Fruit fly (Drosophila melanogaster): Measurements from ENCODE around the gene CG3638.

Gene CG3638

DNA sequence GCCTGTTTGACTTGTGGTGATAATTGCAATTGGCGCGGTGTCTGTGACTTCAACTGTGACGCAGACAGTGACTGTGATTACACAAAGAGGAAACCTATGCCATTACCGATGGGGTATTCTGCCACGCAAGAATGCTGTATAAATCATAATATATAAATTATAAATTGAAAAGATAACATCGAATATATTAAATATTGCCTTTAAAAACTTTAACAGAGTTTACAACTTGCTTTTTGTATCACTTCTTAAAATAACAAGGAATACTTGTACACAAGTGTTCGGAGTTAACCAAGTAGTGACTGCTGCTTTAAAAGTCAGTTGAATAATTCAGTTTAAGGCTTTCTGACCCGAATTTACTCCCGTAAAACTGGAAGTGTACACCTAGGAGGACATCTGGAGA lies 56.6 kb downstream of the CG3638 start, which contains the start of gene CG11379:
CG11379 (plus strand) TSS at position 301 of the 400 bp plus-strand sequence.
- TF ChIP-seq noc (tag; optimal IDR thresholded peaks at IDR 0.05): no peak

DNA sequence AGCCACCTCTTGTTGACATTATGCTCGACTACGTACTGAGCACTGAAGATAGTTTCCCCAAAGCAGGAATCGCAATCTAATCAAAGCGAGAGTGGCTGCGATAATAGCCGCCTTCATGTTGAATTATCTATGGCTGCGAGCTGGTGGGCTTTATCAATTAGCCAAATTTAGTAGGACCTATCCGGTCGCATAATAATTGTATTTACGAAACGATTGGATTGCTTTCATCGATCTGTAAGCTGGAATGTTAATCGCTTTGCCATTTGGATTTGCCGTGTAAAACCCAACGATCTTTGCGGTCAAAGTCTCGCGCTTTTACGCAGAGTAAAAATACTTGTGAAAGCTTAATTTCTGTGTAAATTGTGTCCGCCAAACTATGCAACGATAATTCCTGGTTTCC lies 60.5 kb downstream of the CG3638 start, which contains the start of gene CG11384:
CG11384 (minus strand) TSS at position 43 of the 400 bp plus-strand sequence.
- TF ChIP-seq noc (tag; optimal IDR thresholded peaks at IDR 0.05): no peak

- TF ChIP-seq noc (tag; optimal IDR thresholded peaks at IDR 0.05): no peak
Observed at dm6 chrX:1173564-1173963, 62.9 kb downstream of the CG3638 start.

DNA sequence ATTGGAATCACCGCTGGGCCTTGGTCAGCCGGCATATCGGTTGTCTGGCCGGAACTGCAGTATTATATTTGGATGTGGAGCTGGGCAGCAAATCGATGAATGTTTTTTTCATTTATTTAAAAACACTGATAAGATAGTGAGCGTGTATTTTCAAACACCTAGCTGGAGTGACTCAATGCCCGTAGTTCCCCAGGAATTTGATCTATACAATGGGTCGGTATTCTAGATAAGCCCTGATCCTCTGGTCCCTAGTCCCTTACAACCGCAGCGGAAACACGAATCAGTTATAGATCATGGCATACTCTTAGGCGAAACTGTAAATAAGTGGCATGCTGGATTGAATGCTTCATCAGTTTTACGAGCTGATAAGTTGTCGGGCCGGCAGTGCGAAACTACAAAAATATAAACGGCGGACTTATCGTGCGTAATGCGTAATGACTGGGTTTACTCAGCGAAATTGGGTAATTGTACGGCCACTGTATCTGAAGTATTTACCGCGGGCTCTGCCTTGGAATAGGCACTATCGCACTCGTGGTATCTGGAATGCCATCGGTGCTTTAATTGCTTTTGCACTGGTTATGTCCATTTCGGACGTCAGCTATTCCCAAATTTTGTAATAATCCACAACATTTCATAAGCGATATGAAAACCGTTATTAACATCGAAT lies 63.6 kb downstream of the CG3638 start:
- TF ChIP-seq noc (tag; optimal IDR thresholded peaks at IDR 0.05): no peak

- TF ChIP-seq noc (tag; optimal IDR thresholded peaks at IDR 0.05): peak; percentile 81
Observed at dm6 chrX:1171018-1171417, 65.5 kb downstream of the CG3638 start.

dm6 chrX:1170117-1170878 lies 66.2 kb downstream of the CG3638 start, which contains the start of gene CG11378:
TSS of gene CG11378 (plus strand) at chrX:1170828.
- TF ChIP-seq noc (tag; optimal IDR thresholded peaks at IDR 0.05): peak; percentile 61
